Worm (Caenorhabditis elegans) whole organism, midembryonic: ENCODE measurements around the gene F49H12.7.

Source experiments
- T22C8.4 ChIP-seq: fragments of 200-800 bp; sonication (Bioruptor generic); IDR thresholded peaks from 2 replicates; pipeline ENCODE4 v1.3.6; 2022; ENCODE audit warnings: missing genetic modification characterization, missing compliant biosample characterization
- cog-1 ChIP-seq: sonication (generic microtip); optimal IDR thresholded peaks from 2 replicates; lab custom pipeline; 2016; ENCODE audit warnings: missing genetic modification characterization, missing compliant biosample characterization
- flt-1 ChIP-seq: fragments of 200-800 bp; sonication (Bioruptor generic); IDR thresholded peaks from 2 replicates; pipeline ENCODE4 v1.3.6; 2022; ENCODE audit warnings: missing genetic modification characterization, missing compliant biosample characterization
- med-1 ChIP-seq: sonication (generic microtip); optimal IDR thresholded peaks from 2 replicates; lab custom pipeline; 2017; ENCODE audit warnings: missing genetic modification characterization, mild to moderate bottlenecking, missing compliant biosample characterization, antibody characterized with exemption, missing genetic modification reagents; ENCODE audit not compliant: insufficient read depth
- ref-1 ChIP-seq: fragments of 200-800 bp; sonication (Bioruptor generic); conservative IDR thresholded peaks from 2 replicates; pipeline ENCODE4 v1.3.6; 2022; ENCODE audit warnings: missing genetic modification reagents, missing genetic modification characterization, missing compliant biosample characterization
- tab-1 ChIP-seq: fragments of 200-800 bp; sonication (Bioruptor generic); IDR thresholded peaks from 2 replicates; pipeline ENCODE4 v1.3.6; 2022; ENCODE audit warnings: missing genetic modification characterization, missing compliant biosample characterization
- ztf-23 ChIP-seq: fragments of 200-800 bp; sonication (Bioruptor generic); IDR thresholded peaks from 2 replicates; pipeline ENCODE4 v1.3.6; 2022; ENCODE audit warnings: missing genetic modification reagents, missing genetic modification characterization, missing compliant biosample characterization

ce11 chrX:2030871-2031270, 34.0 kb upstream of the F49H12.7 start:
- TF ChIP-seq flt-1: no peak
- TF ChIP-seq T22C8.4 (GFP tag; lab: Robert Waterston, UW): no peak
- TF ChIP-seq ref-1 (GFP tag; lab: Robert Waterston, UW): no peak
- TF ChIP-seq cog-1: no peak
- TF ChIP-seq ztf-23 (GFP tag; lab: Robert Waterston, UW): no peak
- TF ChIP-seq med-1 (GFP tag; lab: Kevin White, UChicago): no peak
- TF ChIP-seq tab-1 (GFP tag; lab: Robert Waterston, UW): no peak
